Worm (Caenorhabditis elegans) whole organism, L4/young adult: ENCODE measurements around the gene ZK105.8.
A peak's percentile ranks its signal among the peaks of the same experiment; 100 is the strongest.

ENCODE experiments used
- W03F9.2 ChIP-seq: fragments of 150-350 bp; optimal IDR thresholded peaks from 2 replicates; lab custom pipeline; 2014; ENCODE audit warnings: missing biosample characterization, missing genetic modification characterization
- dao-5 ChIP-seq: sonication (generic microtip); optimal IDR thresholded peaks from 2 replicates; lab custom pipeline; 2016; ENCODE audit warnings: missing genotype, missing genetic modification characterization, moderate library complexity, missing compliant biosample characterization
- him-1 ChIP-seq: sonication (generic microtip); optimal IDR thresholded peaks from 2 replicates; lab custom pipeline; 2016; ENCODE audit warnings: missing genotype, missing genetic modification reagents, missing genetic modification characterization, missing compliant biosample characterization

Gene ZK105.8

DNA sequence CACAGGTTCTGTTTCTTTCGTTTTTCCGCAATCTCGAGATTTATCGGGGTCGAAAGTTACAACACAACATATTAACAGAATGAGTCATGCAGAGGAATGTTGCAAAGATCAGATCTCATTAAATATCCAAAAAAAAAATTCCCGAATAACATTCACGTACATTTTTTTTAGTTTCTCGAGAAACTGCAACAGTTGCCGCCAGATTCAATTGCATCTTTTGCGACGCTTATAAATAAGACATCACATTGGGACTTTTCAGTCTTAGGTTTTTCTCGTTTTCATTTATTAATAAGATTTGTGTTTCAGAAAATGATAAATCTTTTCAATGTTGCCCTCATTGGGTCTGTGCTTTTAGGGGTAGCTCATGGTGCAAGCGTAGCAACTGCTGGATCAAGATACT, 10.6 kb upstream of the ZK105.8 start, which contains the start of gene ZK105.1:
TSS of gene ZK105.1 (plus strand) at position 301 of the 400 bp plus-strand sequence.
- TF ChIP-seq dao-5 (tag; lab: Kevin White, UChicago): no peak
- TF ChIP-seq him-1 (tag; lab: Kevin White, UChicago): no peak
- no peak for TF ChIP-seq W03F9.2 (tag; lab: Kevin White, UChicago)

- no peak for TF ChIP-seq dao-5 (tag; lab: Kevin White, UChicago)
- TF ChIP-seq him-1 (tag; lab: Kevin White, UChicago): no peak
- no peak for TF ChIP-seq W03F9.2 (tag; lab: Kevin White, UChicago)
Measured at ce11 chrV:7716034-7716433, 8.3 kb upstream of the ZK105.8 start, which contains the start of gene ZK105.12. Gene ZK105.12 (minus strand): TSS chrV:7716134.

DNA sequence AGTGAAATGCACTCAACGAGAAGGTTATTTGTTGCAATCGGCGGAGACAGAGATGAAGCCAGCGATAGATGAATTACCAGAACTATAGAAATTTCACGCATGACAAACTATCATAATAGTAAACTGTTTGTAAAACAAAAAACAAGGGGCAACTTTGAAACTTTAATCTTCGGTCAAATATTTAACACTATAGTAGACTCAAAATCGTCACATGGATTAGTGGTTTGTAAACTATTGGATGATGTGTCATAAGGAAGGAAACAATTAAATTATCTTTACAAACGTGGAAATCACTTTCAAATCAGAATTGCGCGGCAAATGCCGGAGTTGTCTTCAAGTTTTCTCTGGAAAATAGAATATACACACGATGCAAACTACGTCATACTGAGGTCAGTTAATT, 6.7 kb upstream of the ZK105.8 start, which contains the start of gene ZK105.5:
TSS of gene ZK105.5 (minus strand) at position 101 of the 400 bp plus-strand sequence.
- TF ChIP-seq W03F9.2 (tag; lab: Kevin White, UChicago): no peak
- TF ChIP-seq dao-5 (tag; lab: Kevin White, UChicago): no peak
- no peak for TF ChIP-seq him-1 (tag; lab: Kevin White, UChicago)

DNA sequence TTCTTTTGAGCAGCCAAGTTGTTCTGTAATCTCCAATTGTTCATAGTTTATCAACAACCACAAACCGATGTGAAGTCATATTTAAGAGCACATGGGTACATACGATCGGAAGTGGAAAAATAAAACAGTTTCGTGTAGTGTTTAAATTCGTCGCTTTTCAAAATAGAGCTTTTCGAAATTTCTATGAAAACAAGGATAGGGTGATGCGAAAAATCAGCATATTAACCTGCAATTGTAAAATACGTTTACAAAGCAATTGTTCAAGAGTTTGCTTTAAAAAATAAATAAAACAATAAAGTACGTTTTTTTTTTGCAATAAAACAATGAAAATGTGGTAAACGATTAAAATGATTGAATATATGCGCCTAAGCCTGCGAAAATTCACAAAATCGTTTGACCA, 2.3 kb upstream of the ZK105.8 start, which contains the start of gene ZK105.14:
TSS of gene ZK105.14 (minus strand) at position 101 of the 400 bp plus-strand sequence.
- no peak for TF ChIP-seq W03F9.2 (tag; lab: Kevin White, UChicago)
- no peak for TF ChIP-seq him-1 (tag; lab: Kevin White, UChicago)

ce11 chrV:7726202-7726601, 1.9 kb downstream of the ZK105.8 start:
- no peak for TF ChIP-seq him-1 (tag; lab: Kevin White, UChicago)
- TF ChIP-seq W03F9.2 (tag; lab: Kevin White, UChicago): no peak
- no peak for TF ChIP-seq dao-5 (tag; lab: Kevin White, UChicago)

- TF ChIP-seq dao-5 (tag; lab: Kevin White, UChicago): no peak
- no peak for TF ChIP-seq him-1 (tag; lab: Kevin White, UChicago)
- no peak for TF ChIP-seq W03F9.2 (tag; lab: Kevin White, UChicago)
Measured at ce11 chrV:7726927-7727326, 2.6 kb downstream of the ZK105.8 start.

DNA sequence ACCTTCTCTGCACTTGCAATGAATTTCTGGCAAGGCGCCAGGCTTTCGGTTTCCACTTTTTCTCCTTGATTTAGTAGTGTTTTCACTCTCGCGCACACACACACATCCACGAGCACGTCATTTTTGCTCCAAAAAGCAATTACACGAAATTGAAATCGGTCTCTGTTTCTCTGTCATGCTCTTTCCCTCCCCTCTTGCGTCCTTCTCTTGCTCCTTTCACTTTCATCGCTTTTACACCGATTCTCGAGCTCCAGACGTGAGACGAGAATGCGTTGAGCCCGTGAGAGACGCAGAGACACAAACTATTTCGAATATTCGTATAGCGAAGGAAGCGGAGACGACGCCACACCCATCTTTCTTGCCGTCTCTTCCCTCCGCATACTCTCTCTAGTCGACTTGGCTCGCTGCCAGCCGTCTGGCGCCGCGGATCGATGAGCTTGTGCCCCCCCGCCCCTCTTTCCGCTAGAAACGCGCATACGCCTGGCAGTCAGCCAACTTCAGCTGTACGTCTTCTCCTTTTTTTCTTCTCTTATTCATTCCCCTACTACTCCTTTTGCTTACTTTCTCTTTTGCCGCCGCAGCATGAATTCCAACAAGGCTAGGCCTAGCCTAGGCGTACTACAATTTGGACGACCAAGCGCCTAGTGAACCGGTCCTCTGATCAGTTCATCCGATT, 3.8 kb downstream of the ZK105.8 start:
- TF ChIP-seq dao-5 (tag; lab: Kevin White, UChicago) (no peak), him-1 (tag; lab: Kevin White, UChicago) (peak; percentile 87), W03F9.2 (tag; lab: Kevin White, UChicago) (no peak)

- TF ChIP-seq dao-5 (tag; lab: Kevin White, UChicago) (no peak), W03F9.2 (tag; lab: Kevin White, UChicago) (no peak), him-1 (tag; lab: Kevin White, UChicago) (no peak)
Measured at ce11 chrV:7728679-7729027, 4.4 kb downstream of the ZK105.8 start, which contains the start of gene Y97E10C.1. Gene Y97E10C.1 (plus strand): TSS chrV:7728879.

ce11 chrV:7730488-7730887, 6.2 kb downstream of the ZK105.8 start:
- TF ChIP-seq W03F9.2 (tag; lab: Kevin White, UChicago) (no peak), him-1 (tag; lab: Kevin White, UChicago) (no peak), dao-5 (tag; lab: Kevin White, UChicago) (no peak)

ce11 chrV:7733240-7733765, 9.0 kb downstream of the ZK105.8 start:
- TF ChIP-seq dao-5 (tag; lab: Kevin White, UChicago) (no peak), him-1 (tag; lab: Kevin White, UChicago) (no peak), W03F9.2 (tag; lab: Kevin White, UChicago) (no peak)

ce11 chrV:7734909-7735308, 10.6 kb downstream of the ZK105.8 start, which contains the start of gene clic-1:
Gene clic-1 (minus strand): TSS chrV:7734911.
- no peak for TF ChIP-seq dao-5 (tag; lab: Kevin White, UChicago)
- TF ChIP-seq him-1 (tag; lab: Kevin White, UChicago): peak; percentile 29

DNA sequence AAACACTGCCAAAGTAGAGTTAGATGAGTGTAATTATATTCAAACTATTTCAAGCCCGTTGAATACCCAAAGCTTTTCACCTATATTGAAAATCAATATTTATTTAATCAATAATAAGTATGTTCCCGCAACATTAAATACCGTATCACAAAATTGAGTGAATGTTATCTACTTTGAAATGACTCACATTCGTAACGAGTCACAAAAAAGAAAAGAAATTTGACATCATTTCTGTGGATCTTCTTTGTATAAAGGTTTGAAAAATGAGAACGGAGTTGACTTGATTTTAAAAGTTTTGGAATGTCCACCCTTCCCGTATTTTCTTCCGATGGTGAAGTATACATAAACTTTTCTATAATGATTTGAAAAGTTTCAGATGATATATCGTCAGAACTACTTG, 11.0 kb downstream of the ZK105.8 start, which contains the start of gene srr-10:
TSS of gene srr-10 (plus strand) at position 301 of the 400 bp plus-strand sequence.
- no peak for TF ChIP-seq him-1 (tag; lab: Kevin White, UChicago)
- TF ChIP-seq dao-5 (tag; lab: Kevin White, UChicago): no peak
- TF ChIP-seq W03F9.2 (tag; lab: Kevin White, UChicago): no peak

ce11 chrV:7737710-7738109, 13.4 kb downstream of the ZK105.8 start, which contains the start of gene srr-9:
Gene srr-9 (plus strand): TSS chrV:7738010.
- TF ChIP-seq W03F9.2 (tag; lab: Kevin White, UChicago) (no peak), dao-5 (tag; lab: Kevin White, UChicago) (no peak), him-1 (tag; lab: Kevin White, UChicago) (no peak)
